Fruit fly (Drosophila melanogaster) whole organism: ENCODE data around the gene CG7182.

Experiments
- CG8478 ChIP-seq: fragments of >200 bp; optimal IDR thresholded peaks from 2 replicates; lab custom pipeline; 2018; ENCODE audit warnings: inconsistent platforms
- EcR ChIP-seq, 2 experiments: fragments of >200 bp; optimal IDR thresholded peaks; 2 replicates each; lab custom pipeline; 2017; ENCODE audit warnings: missing biosample characterization in 2 of 2, missing genetic modification characterization in 2 of 2, missing genetic modification reagents in 2 of 2
- psq ChIP-seq: fragments of >200 bp; optimal IDR thresholded peaks from 2 replicates; lab custom pipeline; 2017

dm6 chr3L:8346100-8346980, at the start of gene CG7182, which contains the start of gene GAPcenA:
- TF ChIP-seq EcR (GFP tag; optimal IDR thresholded peaks at IDR 0.05; lab: Kevin White, UChicago) (no peak), psq (lab: Kevin White, UChicago) (no peak), CG8478 (lab: Kevin White, UChicago) (no peak)
